Worm (Caenorhabditis elegans): ENCODE data around the gene hlh-12.

Gene hlh-12

ce11 chrIV:8527598-8528012, 48.4 kb upstream of the hlh-12 start (continued):
- no peak for TF ChIP-seq hmg-20 (GFP tag; IDR thresholded peaks at IDR 0.05)
- no peak for TF ChIP-seq lsl-1 (GFP tag; optimal IDR thresholded peaks at IDR 0.05)
- TF ChIP-seq nfya-1 (tag; optimal IDR thresholded peaks at IDR 0.05; ENCODE audit: borderline replicate concordance, insufficient read depth): no peak
- TF ChIP-seq athp-1 (tag; optimal IDR thresholded peaks at IDR 0.05): no peak
- no peak for TF ChIP-seq F52B5.7 (tag; optimal IDR thresholded peaks at IDR 0.05)
- TF ChIP-seq bed-2 (GFP tag; IDR thresholded peaks at IDR 0.05): no peak
- TF ChIP-seq B0019.2 (GFP tag; conservative IDR thresholded peaks at IDR 0.05): no peak
- TF ChIP-seq F33H1.4 (GFP tag; IDR thresholded peaks at IDR 0.05): no peak
- no peak for TF ChIP-seq madf-8 (GFP tag; conservative IDR thresholded peaks at IDR 0.05)
- TF ChIP-seq ekl-4 (GFP tag; IDR thresholded peaks at IDR 0.05): no peak
- no peak for TF ChIP-seq aptf-2 (GFP tag; conservative IDR thresholded peaks at IDR 0.05)
- TF ChIP-seq nhr-179 (tag; optimal IDR thresholded peaks at IDR 0.05): no peak
- TF ChIP-seq ceh-58 (GFP tag; IDR thresholded peaks at IDR 0.05): no peak
- peak; percentile 70 for TF ChIP-seq gei-17 (GFP tag; optimal IDR thresholded peaks at IDR 0.05)
- no peak for TF ChIP-seq lag-1 (GFP tag; IDR thresholded peaks at IDR 0.05)
- TF ChIP-seq rpc-1 (optimal IDR thresholded peaks at IDR 0.05): no peak
- TF ChIP-seq rpc-1 (tag; optimal IDR thresholded peaks at IDR 0.05): no peak
- TF ChIP-seq Y67H2A.10 (GFP tag; conservative IDR thresholded peaks at IDR 0.05): no peak
- TF ChIP-seq Y53F4B.3 (GFP tag; IDR thresholded peaks at IDR 0.05): no peak
- TF ChIP-seq somi-1 (GFP tag; optimal IDR thresholded peaks at IDR 0.05): peak; percentile 96
- peak; percentile 70; the same call in 1 of the 2 replicates for TF ChIP-seq hsf-1 (GFP tag; IDR thresholded peaks at IDR 0.05)
- TF ChIP-seq ceh-91 (GFP tag; IDR thresholded peaks at IDR 0.05): no peak
- no peak for TF ChIP-seq rcor-1 (GFP tag; IDR thresholded peaks at IDR 0.05)
- TF ChIP-seq die-1 (tag; optimal IDR thresholded peaks at IDR 0.05): peak; percentile 55
- TF ChIP-seq mel-28 (tag; optimal IDR thresholded peaks at IDR 0.05; ENCODE audit: borderline replicate concordance): no peak
- peak; percentile 88 for TF ChIP-seq nhr-90 (tag; optimal IDR thresholded peaks at IDR 0.05)
- TF ChIP-seq zim-3 (tag; optimal IDR thresholded peaks at IDR 0.05): no peak
- no peak for TF ChIP-seq sdz-38 (tag; optimal IDR thresholded peaks at IDR 0.05)
- TF ChIP-seq ztf-25 (GFP tag; IDR thresholded peaks at IDR 0.05): no peak
- no peak for TF ChIP-seq attf-3 (GFP tag; conservative IDR thresholded peaks at IDR 0.05)
- TF ChIP-seq atf-7 (tag; optimal IDR thresholded peaks at IDR 0.05): peak; percentile 98
- no peak for TF ChIP-seq egl-18 (GFP tag; IDR thresholded peaks at IDR 0.05)
- TF ChIP-seq egl-44 (GFP tag; IDR thresholded peaks at IDR 0.05): peak; percentile 85; the same call in 1 of the 2 replicates
- TF ChIP-seq nfyb-1 (GFP tag; IDR thresholded peaks at IDR 0.05): peak; percentile 86
- TF ChIP-seq K11D2.4 (GFP tag; IDR thresholded peaks at IDR 0.05): peak; percentile 62; the same call in 1 of the 2 replicates
- no peak for TF ChIP-seq F49E8.2 (tag; optimal IDR thresholded peaks at IDR 0.05; ENCODE audit: insufficient read depth)
- TF ChIP-seq aptf-3 (GFP tag; IDR thresholded peaks at IDR 0.05): no peak
- no peak for TF ChIP-seq C17E4.6 (GFP tag; IDR thresholded peaks at IDR 0.05)
- TF ChIP-seq ceh-79 (tag; optimal IDR thresholded peaks at IDR 0.05): no peak
- TF ChIP-seq lin-35 (GFP tag; optimal IDR thresholded peaks at IDR 0.05): peak in 1 of 3 experiments; percentile 14
- no peak for TF ChIP-seq snpc-1.1 (tag; optimal IDR thresholded peaks at IDR 0.05; ENCODE audit: insufficient read depth)
- no peak for TF ChIP-seq F55B11.4 (tag; optimal IDR thresholded peaks at IDR 0.05; ENCODE audit: borderline replicate concordance, insufficient read depth)
- TF ChIP-seq him-1 (tag; optimal IDR thresholded peaks at IDR 0.05): no peak
- peak; percentile 93 for TF ChIP-seq lin-40 (tag; optimal IDR thresholded peaks at IDR 0.05)
- peak; percentile 29 to 90 for TF ChIP-seq let-607 (tag; optimal IDR thresholded peaks at IDR 0.05)
- no peak for TF ChIP-seq dpl-1 (GFP tag; optimal IDR thresholded peaks at IDR 0.05)
- TF ChIP-seq Y95B8A.8 (GFP tag; IDR thresholded peaks at IDR 0.05): 0 out of 2 replicates have a peak, but pooled peaks have one; percentile 16
- TF ChIP-seq unc-62 (GFP tag; optimal IDR thresholded peaks at IDR 0.05): peak; percentile 57
- no peak for TF ChIP-seq ztf-18 (tag; optimal IDR thresholded peaks at IDR 0.05)

Measured in whole organism, young adult.